Worm (Caenorhabditis elegans) whole organism, late embryonic: ENCODE measurements around the gene fbxc-44.

Experiments used
- C38D4.7 ChIP-seq: fragments of 200-800 bp; sonication (Bioruptor generic); optimal IDR thresholded peaks from 2 replicates; lab custom pipeline; 2018; ENCODE audit warnings: mild to moderate bottlenecking, missing genetic modification characterization, moderate library complexity, missing compliant biosample characterization
- F13H6.1 ChIP-seq: sonication (generic microtip); optimal IDR thresholded peaks from 2 replicates; lab custom pipeline; 2016; ENCODE audit warnings: missing genetic modification characterization, missing compliant biosample characterization
- K02D7.2 ChIP-seq: sonication (generic microtip); optimal IDR thresholded peaks from 2 replicates; lab custom pipeline; 2017; ENCODE audit warnings: mild to moderate bottlenecking, missing genetic modification characterization, missing compliant biosample characterization
- K09A11.1 ChIP-seq: sonication (generic microtip); optimal IDR thresholded peaks from 2 replicates; lab custom pipeline; 2017; ENCODE audit warnings: antibody characterized with exemption, mild to moderate bottlenecking, missing genetic modification characterization, missing compliant biosample characterization; ENCODE audit not compliant: insufficient read depth
- T23F11.4 ChIP-seq: fragments of 200-800 bp; sonication (Bioruptor generic); optimal IDR thresholded peaks from 2 replicates; lab custom pipeline; 2018; ENCODE audit warnings: mild to moderate bottlenecking, missing genetic modification characterization, missing compliant biosample characterization
- ahr-1 ChIP-seq: sonication (generic microtip); optimal IDR thresholded peaks from 2 replicates; lab custom pipeline; 2016; ENCODE audit warnings: missing genetic modification characterization, missing compliant biosample characterization
- ama-1 ChIP-seq: fragments of 150-350 bp; optimal IDR thresholded peaks from 2 replicates; lab custom pipeline; 2014
- ceh-14 ChIP-seq: sonication (generic microtip); optimal IDR thresholded peaks from 2 replicates; lab custom pipeline; 2016; ENCODE audit warnings: missing genotype, missing genetic modification characterization, missing compliant biosample characterization
- ceh-18 ChIP-seq: sonication (generic microtip); optimal IDR thresholded peaks from 2 replicates; lab custom pipeline; 2016; ENCODE audit warnings: missing genetic modification characterization, missing compliant biosample characterization
- ceh-2 ChIP-seq: sonication (generic microtip); optimal IDR thresholded peaks from 2 replicates; lab custom pipeline; 2016; ENCODE audit warnings: missing genotype, missing genetic modification characterization, missing compliant biosample characterization
- ceh-22 ChIP-seq: sonication (generic microtip); optimal IDR thresholded peaks from 2 replicates; lab custom pipeline; 2017; ENCODE audit warnings: missing biosample characterization, missing genetic modification characterization
- ceh-24 ChIP-seq: sonication (generic microtip); optimal IDR thresholded peaks from 2 replicates; lab custom pipeline; 2016; ENCODE audit warnings: mild to moderate bottlenecking, missing genetic modification characterization, missing compliant biosample characterization
- ceh-31 ChIP-seq: sonication (generic microtip); optimal IDR thresholded peaks from 2 replicates; lab custom pipeline; 2016; ENCODE audit warnings: missing genetic modification characterization, missing compliant biosample characterization
- ceh-34 ChIP-seq: sonication (generic microtip); optimal IDR thresholded peaks from 2 replicates; lab custom pipeline; 2016; ENCODE audit warnings: mild to moderate bottlenecking, missing genetic modification characterization, missing compliant biosample characterization
- ceh-45 ChIP-seq: fragments of 200-800 bp; sonication (Bioruptor generic); IDR thresholded peaks from 2 replicates; pipeline ENCODE4 v1.3.6; 2022; ENCODE audit warnings: missing genetic modification reagents, missing genetic modification characterization, missing compliant biosample characterization
- ceh-48 ChIP-seq: sonication (generic microtip); optimal IDR thresholded peaks from 2 replicates; lab custom pipeline; 2016; ENCODE audit warnings: missing genetic modification characterization, inconsistent platforms, missing compliant biosample characterization
- ceh-6 ChIP-seq: fragments of 200-800 bp; sonication (Bioruptor generic); optimal IDR thresholded peaks from 2 replicates; lab custom pipeline; 2018; ENCODE audit warnings: mild to moderate bottlenecking, missing genetic modification characterization, missing compliant biosample characterization
- che-1 ChIP-seq: sonication (generic microtip); optimal IDR thresholded peaks from 2 replicates; lab custom pipeline; 2016; ENCODE audit warnings: mild to moderate bottlenecking, missing genetic modification characterization, missing compliant biosample characterization
- dmd-4 ChIP-seq: sonication (generic microtip); optimal IDR thresholded peaks from 2 replicates; lab custom pipeline; 2016; ENCODE audit warnings: borderline replicate concordance, missing genetic modification characterization, missing compliant biosample characterization
- eyg-1 ChIP-seq: sonication (generic microtip); optimal IDR thresholded peaks from 2 replicates; lab custom pipeline; 2016; ENCODE audit warnings: missing genotype, missing genetic modification characterization, missing compliant biosample characterization
- fax-1 ChIP-seq: sonication (generic microtip); optimal IDR thresholded peaks from 2 replicates; lab custom pipeline; 2016; ENCODE audit warnings: missing genotype, missing genetic modification characterization, missing compliant biosample characterization
- fkh-6 ChIP-seq: sonication (generic microtip); optimal IDR thresholded peaks from 2 replicates; lab custom pipeline; 2016; ENCODE audit warnings: missing genetic modification characterization, missing compliant biosample characterization
- gmeb-2 ChIP-seq: sonication (generic microtip); optimal IDR thresholded peaks from 2 replicates; lab custom pipeline; 2016; ENCODE audit warnings: missing genetic modification characterization, inconsistent platforms, missing compliant biosample characterization
- hlh-30 ChIP-seq: sonication (generic microtip); optimal IDR thresholded peaks from 2 replicates; lab custom pipeline; 2017; ENCODE audit warnings: antibody characterized with exemption, missing genetic modification characterization, missing compliant biosample characterization; ENCODE audit not compliant: insufficient read depth
- hlh-8 ChIP-seq: sonication (generic microtip); optimal IDR thresholded peaks from 2 replicates; lab custom pipeline; 2016; ENCODE audit warnings: missing genotype, missing genetic modification characterization, missing compliant biosample characterization
- lim-6 ChIP-seq: sonication (generic microtip); optimal IDR thresholded peaks from 2 replicates; lab custom pipeline; 2016; ENCODE audit warnings: missing genetic modification characterization, missing compliant biosample characterization
- lin-11 ChIP-seq: fragments of 200-800 bp; sonication (Bioruptor generic); optimal IDR thresholded peaks from 2 replicates; lab custom pipeline; 2018; ENCODE audit warnings: mild to moderate bottlenecking, missing genetic modification characterization, missing compliant biosample characterization
- mec-3 ChIP-seq: sonication (generic microtip); optimal IDR thresholded peaks from 2 replicates; lab custom pipeline; 2016; ENCODE audit warnings: borderline replicate concordance, missing genetic modification characterization, missing compliant biosample characterization
- nhr-232 ChIP-seq: sonication (generic microtip); optimal IDR thresholded peaks from 2 replicates; lab custom pipeline; 2016; ENCODE audit warnings: missing genetic modification characterization, missing compliant biosample characterization
- odd-2 ChIP-seq: sonication (generic microtip); optimal IDR thresholded peaks from 2 replicates; lab custom pipeline; 2017; ENCODE audit warnings: antibody characterized with exemption, mild to moderate bottlenecking, missing genetic modification characterization, missing compliant biosample characterization
- pag-3 ChIP-seq: sonication (generic microtip); optimal IDR thresholded peaks from 2 replicates; lab custom pipeline; 2016; ENCODE audit warnings: missing compliant biosample characterization, missing genetic modification characterization, borderline replicate concordance
- pax-1 ChIP-seq: fragments of 150-350 bp; optimal IDR thresholded peaks from 2 replicates; lab custom pipeline; 2014; ENCODE audit warnings: missing biosample characterization, missing genetic modification characterization
- pqm-1 ChIP-seq: sonication (generic microtip); optimal IDR thresholded peaks from 2 replicates; lab custom pipeline; 2016; ENCODE audit warnings: missing genetic modification characterization, missing compliant biosample characterization
- pros-1 ChIP-seq: fragments of 150-350 bp; optimal IDR thresholded peaks from 2 replicates; lab custom pipeline; 2014; ENCODE audit warnings: missing biosample characterization, missing genetic modification reagents, missing genetic modification characterization
- ref-2 ChIP-seq: sonication (generic microtip); optimal IDR thresholded peaks from 2 replicates; lab custom pipeline; 2016; ENCODE audit warnings: missing genetic modification characterization, missing compliant biosample characterization
- rnt-1 ChIP-seq: sonication (generic microtip); optimal IDR thresholded peaks from 2 replicates; lab custom pipeline; 2016; ENCODE audit warnings: missing genetic modification characterization, missing compliant biosample characterization
- tbx-2 ChIP-seq: sonication (generic microtip); optimal IDR thresholded peaks from 2 replicates; lab custom pipeline; 2016; ENCODE audit warnings: missing genetic modification characterization, missing compliant biosample characterization
- tbx-7 ChIP-seq: sonication (generic microtip); optimal IDR thresholded peaks from 2 replicates; lab custom pipeline; 2016; ENCODE audit warnings: missing genotype, missing genetic modification characterization, missing compliant biosample characterization
- ttx-3 ChIP-seq: sonication (generic microtip); optimal IDR thresholded peaks from 2 replicates; lab custom pipeline; 2016; ENCODE audit warnings: missing genetic modification reagents, missing genetic modification characterization, missing compliant biosample characterization
- unc-3 ChIP-seq, 2 experiments: fragments of 200-800 bp in 1 of 2; sonication (Bioruptor generic) in 1 of 2; sonication (generic microtip) in 1 of 2; conservative IDR thresholded peaks in 1 of 2; optimal IDR thresholded peaks in 1 of 2; 2 replicates each; pipeline versions ENCODE4 v1.3.6 to Lab custom; 2016 to 2022; ENCODE audit warnings: missing compliant biosample characterization in 2 of 2, missing genetic modification characterization in 2 of 2, missing genetic modification reagents in 1 of 2
- unc-42 ChIP-seq: sonication (generic microtip); optimal IDR thresholded peaks from 2 replicates; lab custom pipeline; 2016; ENCODE audit warnings: missing genotype, missing genetic modification characterization, missing compliant biosample characterization
- ztf-16 ChIP-seq: sonication (generic microtip); optimal IDR thresholded peaks from 2 replicates; lab custom pipeline; 2017; ENCODE audit warnings: missing genetic modification characterization, missing compliant biosample characterization

The fbxc-44 gene

DNA sequence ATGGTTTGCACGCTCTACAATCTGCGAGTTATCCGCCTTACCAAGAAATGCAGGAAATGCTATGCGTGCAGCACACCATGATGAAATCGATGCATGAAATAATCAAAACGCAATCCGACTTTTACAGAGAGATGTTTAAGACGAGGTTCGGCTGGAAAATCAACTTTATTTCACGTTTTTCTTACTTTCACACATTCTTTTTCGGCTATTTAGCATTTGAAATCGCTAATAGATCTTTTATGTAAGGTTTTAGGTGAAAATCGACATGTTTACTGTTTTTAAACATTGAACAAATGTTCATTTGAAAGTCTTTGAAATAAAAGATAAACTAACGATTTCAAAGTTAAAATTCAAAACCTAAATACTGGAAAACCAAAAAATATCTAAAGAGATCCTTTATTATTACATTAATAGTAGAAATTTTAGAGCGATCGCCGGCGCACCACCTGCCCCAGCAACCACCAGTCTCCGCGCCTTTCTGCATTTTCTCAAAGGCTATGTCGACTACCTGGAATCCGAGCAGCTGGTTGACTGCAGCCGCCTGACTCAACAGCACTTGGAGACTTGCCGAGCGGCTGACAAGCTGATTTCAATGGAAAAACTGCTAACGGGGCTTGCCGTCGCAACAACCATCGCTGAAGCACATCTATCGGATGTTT is 9.3 kb downstream of the fbxc-44 start:
- no peak for TF ChIP-seq pqm-1 (tag; lab: Kevin White, UChicago)
- TF ChIP-seq odd-2 (tag; lab: Kevin White, UChicago): no peak
- TF ChIP-seq ref-2 (tag; lab: Kevin White, UChicago): no peak

ce11 chrII:4226598-4227096 is 10.9 kb downstream of the fbxc-44 start, which contains the start of gene C16A11.4:
Gene C16A11.4, plus strand, starts transcription at chrII:4227046.
- TF ChIP-seq tbx-7: no peak
- TF ChIP-seq gmeb-2 (tag; lab: Kevin White, UChicago): no peak
- no peak for TF ChIP-seq fax-1 (tag; lab: Kevin White, UChicago)
- no peak for TF ChIP-seq hlh-30
- TF ChIP-seq pros-1 (tag; lab: Kevin White, UChicago): no peak

DNA sequence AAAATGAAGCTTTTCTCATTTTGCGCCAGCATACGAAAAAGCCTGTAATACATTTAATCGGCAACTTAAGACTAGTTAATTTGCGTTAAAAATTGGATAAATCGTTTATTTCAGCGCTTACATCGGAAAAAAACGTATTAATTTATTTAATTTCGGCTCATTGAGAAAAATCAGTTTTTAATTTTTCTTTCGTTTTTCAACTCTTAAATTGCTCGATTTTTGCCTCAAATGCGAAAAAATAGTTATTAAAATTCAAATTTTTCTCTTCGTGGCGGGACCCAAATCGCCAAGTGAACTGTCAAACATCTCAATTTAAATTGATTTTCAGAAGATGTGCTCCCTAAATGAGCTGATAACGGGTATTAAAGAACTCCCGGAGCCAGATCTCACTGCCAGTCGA is 14.6 kb downstream of the fbxc-44 start, which contains the start of gene C16A11.5:
TSS of gene C16A11.5 (plus strand) at position 323 of the 400 bp plus-strand sequence.
- no peak for TF ChIP-seq K02D7.2 (tag; lab: Kevin White, UChicago)
- TF ChIP-seq ttx-3: no peak
- no peak for TF ChIP-seq pag-3
- TF ChIP-seq ceh-45 (GFP tag; lab: Robert Waterston, UW): no peak
- no peak for TF ChIP-seq odd-2 (tag; lab: Kevin White, UChicago)
- TF ChIP-seq nhr-232: no peak
- TF ChIP-seq pqm-1 (tag; lab: Kevin White, UChicago): no peak
- no peak for TF ChIP-seq tbx-2 (tag; lab: Kevin White, UChicago)
- no peak for TF ChIP-seq ceh-2
- TF ChIP-seq ceh-31 (tag; lab: Kevin White, UChicago): no peak
- TF ChIP-seq che-1 (tag; lab: Kevin White, UChicago): no peak
- TF ChIP-seq ceh-22: no peak
- TF ChIP-seq ceh-48: no peak
- no peak for TF ChIP-seq ceh-18 (tag; lab: Kevin White, UChicago)
- no peak for TF ChIP-seq hlh-8 (tag; lab: Kevin White, UChicago)
- no peak for TF ChIP-seq ahr-1 (tag; lab: Kevin White, UChicago)
- no peak for TF ChIP-seq T23F11.4 (GFP tag; lab: Kevin White, UChicago)
- no peak for TF ChIP-seq fkh-6
- TF ChIP-seq lin-11 (tag; lab: Kevin White, UChicago): no peak

DNA sequence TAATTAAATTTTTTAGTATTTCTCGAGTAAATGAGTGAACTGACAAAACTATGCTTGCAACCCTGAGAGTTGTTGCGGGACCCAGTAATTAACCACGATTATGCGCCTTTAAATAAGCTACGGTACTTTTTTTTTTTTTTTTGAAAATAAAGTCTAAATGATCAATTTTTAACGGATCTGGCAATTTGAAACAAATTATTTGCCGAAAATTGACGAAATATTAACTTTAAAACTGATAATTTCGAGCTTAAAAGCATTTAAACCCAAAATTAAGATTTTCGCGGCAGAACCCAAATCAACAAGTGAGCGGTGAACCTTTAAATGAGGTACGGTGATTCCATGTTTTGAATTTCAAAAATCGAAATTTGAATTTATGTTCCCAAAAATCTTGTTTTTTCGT is 15.1 kb downstream of the fbxc-44 start:
- TF ChIP-seq rnt-1 (tag; lab: Kevin White, UChicago) (no peak), che-1 (tag; lab: Kevin White, UChicago) (no peak), mec-3 (tag; lab: Kevin White, UChicago) (no peak), lin-11 (tag; lab: Kevin White, UChicago) (no peak), ztf-16 (tag; lab: Kevin White, UChicago) (no peak), ahr-1 (tag; lab: Kevin White, UChicago) (no peak), dmd-4 (no peak), odd-2 (tag; lab: Kevin White, UChicago) (no peak), ceh-14 (tag; lab: Kevin White, UChicago) (no peak), pqm-1 (tag; lab: Kevin White, UChicago) (no peak), F13H6.1 (tag; lab: Kevin White, UChicago) (no peak), T23F11.4 (GFP tag; lab: Kevin White, UChicago) (no peak), ama-1 (lab: Kevin White, UChicago) (no peak), fax-1 (tag; lab: Kevin White, UChicago) (no peak)

DNA sequence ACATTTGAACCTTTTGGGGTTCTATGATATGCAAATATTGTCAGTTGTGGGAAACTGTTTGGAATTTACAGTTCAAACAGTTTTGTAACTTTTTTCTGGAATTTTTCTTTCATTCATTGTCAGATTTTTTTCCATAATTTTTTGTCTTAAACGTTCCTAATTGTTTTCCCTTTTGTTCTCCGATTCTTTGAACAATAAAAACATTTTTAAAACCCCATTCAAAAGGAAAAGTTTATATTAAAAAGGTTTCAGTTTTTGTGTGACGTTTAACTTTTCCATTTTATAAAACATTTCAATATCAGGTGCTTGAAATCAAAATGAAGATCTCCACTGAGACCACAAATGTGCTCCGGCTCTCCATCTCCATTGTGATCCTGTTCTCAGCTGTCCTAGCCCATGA is 18.5 kb downstream of the fbxc-44 start, which contains the start of gene F31D5.1:
TSS of gene F31D5.1 (plus strand) at position 301 of the 400 bp plus-strand sequence.
- TF ChIP-seq T23F11.4 (GFP tag; lab: Kevin White, UChicago) (no peak), pqm-1 (tag; lab: Kevin White, UChicago) (no peak), pros-1 (tag; lab: Kevin White, UChicago) (no peak), pag-3 (no peak), ceh-6 (GFP tag; lab: Kevin White, UChicago) (no peak), unc-3 (GFP tag; conservative IDR thresholded peaks at IDR 0.05; lab: Robert Waterston, UW) (no peak), unc-3 (tag; optimal IDR thresholded peaks at IDR 0.05; lab: Kevin White, UChicago) (no peak), unc-42 (tag; lab: Kevin White, UChicago) (no peak), K09A11.1 (no peak), ceh-34 (tag; lab: Kevin White, UChicago) (no peak), tbx-2 (tag; lab: Kevin White, UChicago) (no peak), ceh-2 (no peak), C38D4.7 (GFP tag; lab: Kevin White, UChicago) (no peak), pax-1 (no peak), ceh-48 (no peak), lim-6 (no peak), ceh-24 (tag; lab: Kevin White, UChicago) (no peak), ceh-45 (GFP tag; lab: Robert Waterston, UW) (no peak), gmeb-2 (tag; lab: Kevin White, UChicago) (no peak), eyg-1 (tag; lab: Kevin White, UChicago) (no peak)
